Worm (Caenorhabditis elegans) whole organism, late embryonic: ENCODE results near the gene cyp-33C11.

Experiments
- T23F11.4 ChIP-seq: fragments of 200-800 bp; sonication (Bioruptor generic); optimal IDR thresholded peaks from 2 replicates; lab custom pipeline; 2018; ENCODE audit warnings: mild to moderate bottlenecking, missing genetic modification characterization, missing compliant biosample characterization
- ahr-1 ChIP-seq: sonication (generic microtip); optimal IDR thresholded peaks from 2 replicates; lab custom pipeline; 2016; ENCODE audit warnings: missing genetic modification characterization, missing compliant biosample characterization
- ama-1 ChIP-seq: fragments of 150-350 bp; optimal IDR thresholded peaks from 2 replicates; lab custom pipeline; 2014
- ceh-34 ChIP-seq: sonication (generic microtip); optimal IDR thresholded peaks from 2 replicates; lab custom pipeline; 2016; ENCODE audit warnings: mild to moderate bottlenecking, missing genetic modification characterization, missing compliant biosample characterization
- ceh-9 ChIP-seq: sonication (generic microtip); optimal IDR thresholded peaks from 2 replicates; lab custom pipeline; 2016; ENCODE audit warnings: mild to moderate bottlenecking, missing genetic modification characterization, inconsistent platforms, missing compliant biosample characterization
- elt-2 ChIP-seq: sonication (generic microtip); optimal IDR thresholded peaks from 2 replicates; lab custom pipeline; 2016; ENCODE audit warnings: missing genetic modification reagents, missing genetic modification characterization, missing compliant biosample characterization
- fkh-10 ChIP-seq: fragments of 150-350 bp; optimal IDR thresholded peaks from 2 replicates; lab custom pipeline; 2014; ENCODE audit warnings: missing biosample characterization, missing genetic modification reagents, missing genetic modification characterization
- nfya-1 ChIP-seq: sonication (generic microtip); optimal IDR thresholded peaks from 2 replicates; lab custom pipeline; 2017; ENCODE audit warnings: missing genetic modification characterization, mild to moderate bottlenecking, missing compliant biosample characterization, antibody characterized with exemption, moderate library complexity
- nhr-11 ChIP-seq: fragments of 150-350 bp; optimal IDR thresholded peaks from 2 replicates; lab custom pipeline; 2014; ENCODE audit warnings: missing biosample characterization, missing genetic modification characterization
- odd-2 ChIP-seq: sonication (generic microtip); optimal IDR thresholded peaks from 2 replicates; lab custom pipeline; 2017; ENCODE audit warnings: antibody characterized with exemption, mild to moderate bottlenecking, missing genetic modification characterization, missing compliant biosample characterization
- pax-1 ChIP-seq: fragments of 150-350 bp; optimal IDR thresholded peaks from 2 replicates; lab custom pipeline; 2014; ENCODE audit warnings: missing biosample characterization, missing genetic modification characterization
- pros-1 ChIP-seq: fragments of 150-350 bp; optimal IDR thresholded peaks from 2 replicates; lab custom pipeline; 2014; ENCODE audit warnings: missing biosample characterization, missing genetic modification reagents, missing genetic modification characterization
- tbx-7 ChIP-seq: sonication (generic microtip); optimal IDR thresholded peaks from 2 replicates; lab custom pipeline; 2016; ENCODE audit warnings: missing genotype, missing genetic modification characterization, missing compliant biosample characterization
- unc-86 ChIP-seq: sonication (generic microtip); optimal IDR thresholded peaks from 2 replicates; lab custom pipeline; 2016; ENCODE audit warnings: missing genetic modification characterization, missing compliant biosample characterization

- TF ChIP-seq tbx-7 (tag; lab: Kevin White, UChicago) (no peak), pax-1 (tag; lab: Kevin White, UChicago) (no peak), odd-2 (tag; lab: Kevin White, UChicago) (no peak), nfya-1 (tag; lab: Kevin White, UChicago) (no peak), nhr-11 (tag; lab: Kevin White, UChicago) (no peak), elt-2 (tag; lab: Kevin White, UChicago) (no peak), ceh-9 (tag; lab: Kevin White, UChicago) (no peak), ama-1 (lab: Kevin White, UChicago) (no peak), unc-86 (tag; lab: Kevin White, UChicago) (no peak), ceh-34 (tag; lab: Kevin White, UChicago) (no peak), T23F11.4 (no peak), ahr-1 (tag; lab: Kevin White, UChicago) (no peak), fkh-10 (GFP tag; lab: Kevin White, UChicago) (no peak), pros-1 (tag; lab: Kevin White, UChicago) (no peak)
These were observed 45.3 kb downstream of the cyp-33C11 start, which contains the start of gene nhr-180 for ce11 chrV:667459-667858.
